Worm (Caenorhabditis elegans): ENCODE results near the gene gcst-1.

Gene gcst-1

ce11 chrV:5760132-5760531 is 47.4 kb downstream of the gcst-1 start, which contains the start of gene C53A3.1:
TSS of gene C53A3.1 (minus strand) at chrV:5760232.
- TF ChIP-seq ceh-9 (tag; optimal IDR thresholded peaks at IDR 0.05) (no peak), K02D7.2 (tag; optimal IDR thresholded peaks at IDR 0.05) (no peak)

DNA sequence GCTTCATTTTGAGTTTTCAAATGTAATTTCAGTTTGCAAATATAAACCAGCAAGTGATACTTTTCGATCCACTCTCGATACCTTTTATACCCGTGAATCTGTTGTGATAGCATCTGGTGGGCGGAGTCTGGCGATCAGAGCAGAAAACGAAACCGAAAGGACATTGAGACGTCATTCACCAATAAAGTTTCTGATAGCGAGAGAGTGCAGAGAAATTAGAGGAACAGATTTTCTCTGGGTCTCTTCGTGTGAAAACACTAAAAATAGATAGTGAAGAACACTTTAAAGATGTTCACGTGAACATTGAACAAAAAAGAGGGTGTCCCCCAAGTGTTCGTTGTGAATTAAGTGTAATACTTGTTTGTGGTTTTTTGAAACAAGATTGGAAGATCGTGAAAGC is 51.1 kb downstream of the gcst-1 start, which contains the start of gene pgph-3:
Gene pgph-3 (minus strand): TSS at position 60 of the 400 bp plus-strand sequence.
- TF ChIP-seq K09A11.1 (tag; optimal IDR thresholded peaks at IDR 0.05; ENCODE audit: insufficient read depth) (no peak), elt-2 (tag; optimal IDR thresholded peaks at IDR 0.05) (peak; percentile 52), ama-1 (optimal IDR thresholded peaks at IDR 0.05) (no peak)

All from whole organism, late embryonic.